Worm (Caenorhabditis elegans) whole organism, young adult: ENCODE results near the gene T07D4.2.

Experiments
- C17E4.6 ChIP-seq: fragments of 200-800 bp; sonication (Bioruptor generic); IDR thresholded peaks from 2 replicates; pipeline ENCODE4 v1.3.6; 2022; ENCODE audit warnings: missing genetic modification reagents, missing genetic modification characterization, missing compliant biosample characterization
- F23B12.7 ChIP-seq: sonication (generic microtip); optimal IDR thresholded peaks from 2 replicates; lab custom pipeline; 2017; ENCODE audit warnings: missing genetic modification characterization, mild to moderate bottlenecking, missing compliant biosample characterization, antibody characterized with exemption, moderate library complexity; ENCODE audit not compliant: insufficient read depth
- F49E8.2 ChIP-seq: sonication (generic microtip); optimal IDR thresholded peaks from 3 replicates; lab custom pipeline; 2017; ENCODE audit warnings: missing genetic modification characterization, mild to moderate bottlenecking, missing compliant biosample characterization, antibody characterized with exemption, moderate library complexity; ENCODE audit not compliant: insufficient read depth
- F55B11.4 ChIP-seq: sonication (generic microtip); optimal IDR thresholded peaks from 2 replicates; lab custom pipeline; 2016; ENCODE audit warnings: missing compliant biosample characterization, missing genetic modification characterization, borderline replicate concordance; ENCODE audit not compliant: insufficient read depth
- Y53F4B.3 ChIP-seq: fragments of 200-800 bp; sonication (Bioruptor generic); IDR thresholded peaks from 2 replicates; pipeline ENCODE4 v1.3.6; 2022; ENCODE audit warnings: missing genetic modification reagents, missing genetic modification characterization, missing compliant biosample characterization
- attf-3 ChIP-seq: fragments of 200-800 bp; sonication (Bioruptor generic); conservative IDR thresholded peaks from 2 replicates; pipeline ENCODE4 v1.3.6; 2022; ENCODE audit warnings: missing genetic modification reagents, missing genetic modification characterization, missing compliant biosample characterization
- cebp-1 ChIP-seq, 2 experiments: fragments of 200-800 bp in 1 of 2; sonication (Bioruptor generic) in 1 of 2; sonication (generic microtip) in 1 of 2; IDR thresholded peaks in 1 of 2; optimal IDR thresholded peaks in 1 of 2; 2 replicates each; pipeline versions ENCODE4 v1.3.6 to Lab custom; 2017 to 2022; ENCODE audit warnings: missing compliant biosample characterization in 2 of 2, missing genetic modification characterization in 2 of 2, mild to moderate bottlenecking in 1 of 2, missing genetic modification reagents in 1 of 2, moderate library complexity in 1 of 2
- ceh-27 ChIP-seq: fragments of 200-800 bp; sonication (Bioruptor generic); optimal IDR thresholded peaks from 2 replicates; lab custom pipeline; 2018; ENCODE audit warnings: mild to moderate bottlenecking, missing genetic modification characterization, moderate library complexity, missing compliant biosample characterization
- ceh-40 ChIP-seq: fragments of 200-800 bp; sonication (Bioruptor generic); IDR thresholded peaks from 2 replicates; pipeline ENCODE4 v1.3.6; 2022; ENCODE audit warnings: missing genetic modification characterization, missing compliant biosample characterization
- ceh-58 ChIP-seq: fragments of 200-800 bp; sonication (Bioruptor generic); IDR thresholded peaks from 2 replicates; pipeline ENCODE4 v1.3.6; 2022; ENCODE audit warnings: missing genetic modification characterization, missing compliant biosample characterization
- ceh-91 ChIP-seq: fragments of 200-800 bp; sonication (Bioruptor generic); IDR thresholded peaks from 2 replicates; pipeline ENCODE4 v1.3.6; 2022; ENCODE audit warnings: missing genetic modification reagents, missing genetic modification characterization, missing compliant biosample characterization
- dpl-1 ChIP-seq: fragments of 150-350 bp; optimal IDR thresholded peaks from 2 replicates; lab custom pipeline; 2014; ENCODE audit warnings: missing biosample characterization, missing genetic modification reagents, missing genetic modification characterization
- egl-18 ChIP-seq: fragments of 200-800 bp; sonication (Bioruptor generic); IDR thresholded peaks from 2 replicates; pipeline ENCODE4 v1.3.6; 2022; ENCODE audit warnings: missing genetic modification reagents, missing genetic modification characterization, missing compliant biosample characterization
- ekl-4 ChIP-seq: fragments of 200-800 bp; sonication (Bioruptor generic); IDR thresholded peaks from 2 replicates; pipeline ENCODE4 v1.3.6; 2022; ENCODE audit warnings: missing genetic modification reagents, missing genetic modification characterization, missing compliant biosample characterization
- gei-17 ChIP-seq: fragments of 200-800 bp; sonication (Bioruptor generic); optimal IDR thresholded peaks from 2 replicates; lab custom pipeline; 2018; ENCODE audit warnings: mild to moderate bottlenecking, missing genetic modification characterization, missing compliant biosample characterization
- hlh-12 ChIP-seq: sonication (generic microtip); optimal IDR thresholded peaks from 2 replicates; lab custom pipeline; 2016; ENCODE audit warnings: missing genetic modification characterization, missing compliant biosample characterization
- hrde-1 ChIP-seq: sonication (generic microtip); optimal IDR thresholded peaks from 2 replicates; lab custom pipeline; 2016; ENCODE audit warnings: missing genetic modification characterization, mild to moderate bottlenecking, missing compliant biosample characterization, moderate library complexity, missing genotype, missing genetic modification reagents, borderline replicate concordance
- hsf-1 ChIP-seq: fragments of 200-800 bp; sonication (Bioruptor generic); IDR thresholded peaks from 2 replicates; pipeline ENCODE4 v1.3.6; 2022; ENCODE audit warnings: missing genetic modification reagents, missing genetic modification characterization, missing compliant biosample characterization
- lin-40 ChIP-seq: sonication (generic microtip); optimal IDR thresholded peaks from 2 replicates; lab custom pipeline; 2016; ENCODE audit warnings: missing genetic modification characterization, mild to moderate bottlenecking, missing compliant biosample characterization, missing genotype, missing genetic modification reagents
- lin-54 ChIP-seq: fragments of 200-800 bp; sonication (Bioruptor generic); optimal IDR thresholded peaks from 2 replicates; lab custom pipeline; 2018; ENCODE audit warnings: mild to moderate bottlenecking, missing genetic modification characterization, missing compliant biosample characterization
- lsl-1 ChIP-seq: fragments of 200-800 bp; sonication (Bioruptor generic); optimal IDR thresholded peaks from 2 replicates; lab custom pipeline; 2018; ENCODE audit warnings: mild to moderate bottlenecking, missing genetic modification characterization, moderate library complexity, missing compliant biosample characterization
- lsy-27 ChIP-seq: sonication (generic microtip); optimal IDR thresholded peaks from 2 replicates; lab custom pipeline; 2017; ENCODE audit warnings: missing genetic modification characterization, mild to moderate bottlenecking, missing compliant biosample characterization, antibody characterized with exemption, missing genotype, borderline replicate concordance; ENCODE audit not compliant: insufficient read depth
- madf-6 ChIP-seq: fragments of 200-800 bp; sonication (Bioruptor generic); IDR thresholded peaks from 2 replicates; pipeline ENCODE4 v1.3.6; 2022; ENCODE audit warnings: missing genetic modification reagents, missing genetic modification characterization, missing compliant biosample characterization
- madf-8 ChIP-seq: fragments of 200-800 bp; sonication (Bioruptor generic); conservative IDR thresholded peaks from 2 replicates; pipeline ENCODE4 v1.3.6; 2022; ENCODE audit warnings: missing genetic modification reagents, missing genetic modification characterization, missing compliant biosample characterization
- nfya-1 ChIP-seq: sonication (generic microtip); optimal IDR thresholded peaks from 2 replicates; lab custom pipeline; 2017; ENCODE audit warnings: antibody characterized with exemption, missing compliant biosample characterization, missing genetic modification characterization, borderline replicate concordance; ENCODE audit not compliant: insufficient read depth
- nhr-179 ChIP-seq: sonication (generic microtip); optimal IDR thresholded peaks from 2 replicates; lab custom pipeline; 2016; ENCODE audit warnings: mild to moderate bottlenecking, missing genetic modification characterization, missing compliant biosample characterization
- rpc-1 ChIP-seq, 2 experiments: fragments of 150-350 bp in 1 of 2; sonication (generic microtip) in 1 of 2; optimal IDR thresholded peaks; 2 replicates each; lab custom pipeline; 2014 to 2018; ENCODE audit warnings: missing biosample characterization in 1 of 2, missing genetic modification characterization in 1 of 2, missing genetic modification reagents in 1 of 2, missing genotype in 1 of 2
- snpc-3.4 ChIP-seq: sonication (generic microtip); optimal IDR thresholded peaks from 2 replicates; lab custom pipeline; 2017; ENCODE audit warnings: missing genetic modification characterization, mild to moderate bottlenecking, missing compliant biosample characterization, antibody characterized with exemption, moderate library complexity, missing genotype, missing genetic modification reagents
- tbx-9 ChIP-seq: sonication (generic microtip); optimal IDR thresholded peaks from 2 replicates; lab custom pipeline; 2016; ENCODE audit warnings: borderline replicate concordance, missing genetic modification characterization, inconsistent platforms, missing compliant biosample characterization
- zfh-2 ChIP-seq: fragments of 200-800 bp; sonication (Bioruptor generic); conservative IDR thresholded peaks from 2 replicates; pipeline ENCODE4 v1.3.6; 2022; ENCODE audit warnings: missing genetic modification reagents, missing genetic modification characterization, missing compliant biosample characterization
- zim-3 ChIP-seq: sonication (generic microtip); optimal IDR thresholded peaks from 2 replicates; lab custom pipeline; 2017; ENCODE audit warnings: mild to moderate bottlenecking, missing genetic modification characterization, moderate library complexity, missing compliant biosample characterization
- ztf-18 ChIP-seq: sonication (generic microtip); optimal IDR thresholded peaks from 2 replicates; lab custom pipeline; 2016; ENCODE audit warnings: missing genotype, mild to moderate bottlenecking, missing genetic modification characterization, missing compliant biosample characterization
- ztf-22 ChIP-seq: fragments of 200-800 bp; sonication (Bioruptor generic); optimal IDR thresholded peaks from 2 replicates; lab custom pipeline; 2018; ENCODE audit warnings: mild to moderate bottlenecking, missing genetic modification characterization, moderate library complexity, missing compliant biosample characterization

The T07D4.2 gene

ce11 chrII:8845932-8846331 is 27.8 kb downstream of the T07D4.2 start:
- TF ChIP-seq lin-40 (no peak), ceh-27 (GFP tag; lab: Kevin White, UChicago) (no peak), ceh-58 (GFP tag; lab: Robert Waterston, UW) (no peak), F23B12.7 (tag; lab: Kevin White, UChicago) (no peak), madf-8 (GFP tag; lab: Robert Waterston, UW) (no peak), attf-3 (no peak), ztf-18 (tag; lab: Kevin White, UChicago) (no peak), gei-17 (GFP tag; lab: Kevin White, UChicago) (no peak)

ce11 chrII:8845298-8845697 is 28.4 kb downstream of the T07D4.2 start, which contains the start of gene agxt-1:
Gene agxt-1 (plus strand): TSS chrII:8845598.
- no peak for TF ChIP-seq attf-3

ce11 chrII:8844465-8845126 is 29.1 kb downstream of the T07D4.2 start, which contains the start of gene F46C5.6:
Gene F46C5.6 (minus strand): TSS chrII:8844515.
- TF ChIP-seq ceh-91 (no peak), madf-6 (GFP tag; lab: Robert Waterston, UW) (no peak), F55B11.4 (no peak), hlh-12 (tag; lab: Kevin White, UChicago) (no peak), hsf-1 (no peak), nfya-1 (tag; lab: Kevin White, UChicago) (no peak), cebp-1 (GFP tag; IDR thresholded peaks at IDR 0.05; lab: Robert Waterston, UW) (no peak), cebp-1 (tag; optimal IDR thresholded peaks at IDR 0.05; lab: Kevin White, UChicago) (no peak), ekl-4 (GFP tag; lab: Robert Waterston, UW) (no peak), hrde-1 (no peak), egl-18 (no peak), C17E4.6 (GFP tag; lab: Robert Waterston, UW) (no peak), ceh-40 (GFP tag; lab: Robert Waterston, UW) (no peak), lin-54 (no peak)

- TF ChIP-seq ztf-18 (tag; lab: Kevin White, UChicago), result no peak
- TF ChIP-seq nhr-179, result no peak
- TF ChIP-seq lsl-1 (GFP tag; lab: Kevin White, UChicago), result no peak
- no peak for TF ChIP-seq lsy-27 (tag; lab: Kevin White, UChicago)
- TF ChIP-seq F49E8.2 (tag; lab: Kevin White, UChicago), result no peak
- TF ChIP-seq hlh-12 (tag; lab: Kevin White, UChicago), result no peak
- TF ChIP-seq ztf-22 (GFP tag; lab: Kevin White, UChicago), result no peak
- no peak for TF ChIP-seq rpc-1 (optimal IDR thresholded peaks at IDR 0.05; lab: Kevin White, UChicago)
- no peak for TF ChIP-seq rpc-1 (tag; optimal IDR thresholded peaks at IDR 0.05; lab: Kevin White, UChicago)
- TF ChIP-seq zfh-2 (GFP tag; lab: Robert Waterston, UW), result no peak
- TF ChIP-seq ceh-58 (GFP tag; lab: Robert Waterston, UW), result no peak
Observed at ce11 chrII:8839025-8839424, 34.7 kb downstream of the T07D4.2 start, which contains the start of gene F46C5.7. Gene F46C5.7 (plus strand): TSS chrII:8839325.

ce11 chrII:8835857-8836256 is 37.9 kb downstream of the T07D4.2 start, which contains the start of gene F46C5.4:
Gene F46C5.4 (plus strand): TSS chrII:8836078.
- TF ChIP-seq snpc-3.4 (tag; lab: Kevin White, UChicago), result no peak
- TF ChIP-seq zim-3, result no peak
- no peak for TF ChIP-seq Y53F4B.3
- no peak for TF ChIP-seq dpl-1
- no peak for TF ChIP-seq tbx-9 (tag; lab: Kevin White, UChicago)
